Fruit fly (Drosophila melanogaster) whole organism, embryonic: ENCODE measurements around the gene cu.
A peak's percentile ranks its signal among the peaks of the same experiment; 100 is the strongest.

Experiments
- Ada2b ChIP-seq: fragments of 200-800 bp; sonication (Bioruptor generic); IDR thresholded peaks from 2 replicates; pipeline ENCODE4 v1.3.6; 2022; ENCODE audit warnings: missing biosample characterization, missing genetic modification characterization
- Asciz ChIP-seq: fragments of 200-800 bp; sonication (Bioruptor generic); optimal IDR thresholded peaks from 2 replicates; lab custom pipeline; 2017; ENCODE audit warnings: missing biosample characterization, mild to moderate bottlenecking, missing genetic modification characterization, missing genetic modification reagents
- B-H1 ChIP-seq: fragments of 200-800 bp; sonication (Bioruptor generic); IDR thresholded peaks from 3 replicates; pipeline ENCODE4 v1.3.6; 2022; ENCODE audit warnings: missing biosample characterization, missing genetic modification characterization
- Bdp1 ChIP-seq: fragments of 200-800 bp; sonication (Bioruptor generic); optimal IDR thresholded peaks from 3 replicates; lab custom pipeline; 2016; ENCODE audit warnings: missing biosample characterization, missing genetic modification characterization
- CG10366 ChIP-seq: fragments of 200-800 bp; sonication (Bioruptor generic); IDR thresholded peaks from 2 replicates; pipeline ENCODE4 v1.3.6; 2022; ENCODE audit warnings: missing biosample characterization, missing genetic modification characterization
- CG10431 ChIP-seq: fragments of 200-800 bp; sonication (Bioruptor generic); optimal IDR thresholded peaks from 3 replicates; lab custom pipeline; 2018; ENCODE audit warnings: missing biosample characterization, mild to moderate bottlenecking, missing genetic modification characterization
- CG10959 ChIP-seq: fragments of 200-800 bp; sonication (Bioruptor generic); IDR thresholded peaks from 2 replicates; pipeline ENCODE4 v1.3.6; 2022; ENCODE audit warnings: missing biosample characterization, missing genetic modification characterization
- CG11696 ChIP-seq: fragments of 200-800 bp; sonication (Bioruptor generic); IDR thresholded peaks from 2 replicates; pipeline ENCODE4 v1.3.6; 2022; ENCODE audit warnings: missing biosample characterization, missing genetic modification characterization
- CG13296 ChIP-seq: fragments of 200-800 bp; sonication (Bioruptor generic); optimal IDR thresholded peaks from 3 replicates; lab custom pipeline; 2018; ENCODE audit warnings: missing biosample characterization, mild to moderate bottlenecking, missing genetic modification characterization
- CG13424 ChIP-seq: fragments of 200-800 bp; sonication (Bioruptor generic); optimal IDR thresholded peaks from 2 replicates; lab custom pipeline; 2019; ENCODE audit warnings: missing biosample characterization, mild to moderate bottlenecking, missing genetic modification characterization, moderate library complexity
- CG13894 ChIP-seq: fragments of 200-800 bp; sonication (Bioruptor generic); optimal IDR thresholded peaks from 3 replicates; lab custom pipeline; 2018; ENCODE audit warnings: missing biosample characterization, mild to moderate bottlenecking, missing genetic modification characterization, moderate library complexity
- CG14710 ChIP-seq: fragments of 200-800 bp; sonication (Bioruptor generic); optimal IDR thresholded peaks from 3 replicates; lab custom pipeline; 2019; ENCODE audit warnings: missing biosample characterization, mild to moderate bottlenecking, missing genetic modification characterization, moderate library complexity
- CG15514 ChIP-seq: fragments of 200-800 bp; sonication (Bioruptor generic); optimal IDR thresholded peaks from 3 replicates; lab custom pipeline; 2017; ENCODE audit warnings: missing biosample characterization, missing genetic modification characterization, mild to moderate bottlenecking, moderate library complexity, missing genetic modification reagents
- CG17612 ChIP-seq: fragments of 200-800 bp; sonication (Bioruptor generic); IDR thresholded peaks from 2 replicates; pipeline ENCODE4 v1.3.6; 2022; ENCODE audit warnings: missing biosample characterization, missing genetic modification characterization
- CG18619 ChIP-seq: fragments of 200-800 bp; sonication (Bioruptor generic); optimal IDR thresholded peaks from 3 replicates; lab custom pipeline; 2017; ENCODE audit warnings: missing biosample characterization, mild to moderate bottlenecking, missing genetic modification characterization
- CG18764 ChIP-seq: fragments of 200-800 bp; sonication (Bioruptor generic); optimal IDR thresholded peaks from 3 replicates; lab custom pipeline; 2016; ENCODE audit warnings: missing biosample characterization, missing genetic modification characterization
- CG30020 ChIP-seq: fragments of 200-800 bp; optimal IDR thresholded peaks from 2 replicates; lab custom pipeline; 2019; ENCODE audit warnings: missing biosample characterization, mild to moderate bottlenecking, missing genetic modification characterization, moderate library complexity
- CG30403 ChIP-seq: fragments of 200-800 bp; sonication (Bioruptor generic); optimal IDR thresholded peaks from 3 replicates; lab custom pipeline; 2016; ENCODE audit warnings: missing biosample characterization, missing genetic modification characterization
- CG3065 ChIP-seq: fragments of 200-800 bp; sonication (Bioruptor generic); optimal IDR thresholded peaks from 2 replicates; lab custom pipeline; 2016; ENCODE audit warnings: missing biosample characterization, missing genetic modification characterization
- CG31365 ChIP-seq: fragments of 200-800 bp; sonication (Bioruptor generic); optimal IDR thresholded peaks from 2 replicates; lab custom pipeline; 2018; ENCODE audit warnings: missing biosample characterization, mild to moderate bottlenecking, missing genetic modification characterization
- CG32532 ChIP-seq: fragments of 200-800 bp; sonication (Bioruptor generic); IDR thresholded peaks from 2 replicates; pipeline ENCODE4 v1.3.6; 2022; ENCODE audit warnings: missing biosample characterization, missing genetic modification characterization
- CG34376 ChIP-seq: fragments of 200-800 bp; sonication (Bioruptor generic); optimal IDR thresholded peaks from 2 replicates; lab custom pipeline; 2018; ENCODE audit warnings: missing biosample characterization, mild to moderate bottlenecking, missing genetic modification characterization
- CG4282 ChIP-seq: fragments of 200-800 bp; sonication (Bioruptor generic); optimal IDR thresholded peaks from 2 replicates; lab custom pipeline; 2016; ENCODE audit warnings: missing biosample characterization, missing genetic modification characterization
- CG4854 ChIP-seq: fragments of 200-800 bp; sonication (Bioruptor generic); optimal IDR thresholded peaks from 2 replicates; lab custom pipeline; 2016; ENCODE audit warnings: missing biosample characterization, missing genetic modification characterization, inconsistent platforms
- CG5953 ChIP-seq: fragments of 200-800 bp; sonication (Bioruptor generic); IDR thresholded peaks from 2 replicates; pipeline ENCODE4 v1.3.6; 2022; ENCODE audit warnings: missing biosample characterization, missing genetic modification characterization
- CG8359 ChIP-seq: fragments of 200-800 bp; sonication (Bioruptor generic); optimal IDR thresholded peaks from 2 replicates; lab custom pipeline; 2017; ENCODE audit warnings: missing biosample characterization, mild to moderate bottlenecking, missing genetic modification characterization, borderline replicate concordance
- CG9215 ChIP-seq: fragments of 200-800 bp; sonication (Bioruptor generic); IDR thresholded peaks from 2 replicates; pipeline ENCODE4 v1.3.6; 2022; ENCODE audit warnings: missing biosample characterization, missing genetic modification characterization
- CG9817 ChIP-seq: fragments of 200-800 bp; sonication (Bioruptor generic); optimal IDR thresholded peaks from 2 replicates; lab custom pipeline; 2018; ENCODE audit warnings: missing biosample characterization, mild to moderate bottlenecking, missing genetic modification characterization, moderate library complexity
- CG9932 ChIP-seq: fragments of 200-800 bp; sonication (Bioruptor generic); IDR thresholded peaks from 2 replicates; pipeline ENCODE4 v1.3.6; 2022; ENCODE audit warnings: missing biosample characterization, missing genetic modification characterization
- Elba2 ChIP-seq: fragments of 200-800 bp; sonication (Bioruptor generic); optimal IDR thresholded peaks from 3 replicates; lab custom pipeline; 2016; ENCODE audit warnings: missing biosample characterization, missing genetic modification characterization
- Ets65A ChIP-seq: fragments of 200-800 bp; sonication (Bioruptor generic); peaks from one replicate; lab custom pipeline; 2016; ENCODE audit warnings: missing biosample characterization, missing genetic modification characterization
- GATAe ChIP-seq: fragments of 200-800 bp; sonication (Bioruptor generic); conservative IDR thresholded peaks from 2 replicates; pipeline ENCODE4 v1.3.6; 2022; ENCODE audit warnings: missing biosample characterization, missing genetic modification characterization
- Hand ChIP-seq: fragments of 200-800 bp; sonication (Bioruptor generic); optimal IDR thresholded peaks from 2 replicates; lab custom pipeline; 2017; ENCODE audit warnings: mild to moderate bottlenecking, missing biosample characterization, missing genetic modification reagents, missing genetic modification characterization
- NFAT ChIP-seq: fragments of 200-800 bp; sonication (Bioruptor generic); IDR thresholded peaks from 2 replicates; pipeline ENCODE4 v1.3.6; 2022; ENCODE audit warnings: missing biosample characterization, missing genetic modification characterization
- Xbp1 ChIP-seq: fragments of 200-800 bp; sonication (Bioruptor generic); optimal IDR thresholded peaks from 3 replicates; lab custom pipeline; 2016; ENCODE audit warnings: missing biosample characterization, mild to moderate bottlenecking, missing genetic modification characterization
- caup ChIP-seq: fragments of 200-800 bp; sonication (Bioruptor generic); optimal IDR thresholded peaks from 3 replicates; lab custom pipeline; 2017; ENCODE audit warnings: missing biosample characterization, mild to moderate bottlenecking, missing genetic modification characterization, moderate library complexity; ENCODE audit not compliant: severe bottlenecking
- crp ChIP-seq, 2 experiments: fragments of 200-800 bp; sonication (Bioruptor generic); optimal IDR thresholded peaks; 2 replicates in 1 of 2; 3 replicates in 1 of 2; lab custom pipeline; 2017; ENCODE audit warnings: missing biosample characterization in 2 of 2, missing genetic modification characterization in 2 of 2, mild to moderate bottlenecking in 1 of 2, moderate library complexity in 1 of 2
- cwo ChIP-seq: fragments of 200-800 bp; sonication (Bioruptor generic); optimal IDR thresholded peaks from 3 replicates; lab custom pipeline; 2017; ENCODE audit warnings: missing biosample characterization, missing genetic modification characterization, mild to moderate bottlenecking, moderate library complexity, missing genetic modification reagents
- da ChIP-seq: fragments of 200-800 bp; sonication (Bioruptor generic); optimal IDR thresholded peaks from 2 replicates; lab custom pipeline; 2016; ENCODE audit warnings: missing biosample characterization, missing genetic modification characterization
- danr ChIP-seq: fragments of 200-800 bp; sonication (Bioruptor generic); IDR thresholded peaks from 2 replicates; pipeline ENCODE4 v1.3.6; 2022; ENCODE audit warnings: missing biosample characterization, missing genetic modification characterization
- dm ChIP-seq: fragments of 200-800 bp; sonication (Bioruptor generic); optimal IDR thresholded peaks from 3 replicates; lab custom pipeline; 2016; ENCODE audit warnings: missing biosample characterization, missing genetic modification characterization
- emc ChIP-seq: fragments of 200-800 bp; sonication (Bioruptor generic); optimal IDR thresholded peaks from 2 replicates; lab custom pipeline; 2016; ENCODE audit warnings: missing biosample characterization, missing genetic modification characterization
- gcm2 ChIP-seq: fragments of 200-800 bp; sonication (Bioruptor generic); optimal IDR thresholded peaks from 2 replicates; lab custom pipeline; 2016; ENCODE audit warnings: missing biosample characterization, missing genetic modification characterization
- grn ChIP-seq: fragments of 200-800 bp; sonication (Bioruptor generic); optimal IDR thresholded peaks from 3 replicates; lab custom pipeline; 2017; ENCODE audit warnings: missing biosample characterization, missing genetic modification characterization
- gsb ChIP-seq: fragments of 200-800 bp; sonication (Bioruptor generic); IDR thresholded peaks from 2 replicates; pipeline ENCODE4 v1.3.6; 2022; ENCODE audit warnings: missing biosample characterization, missing genetic modification characterization
- h ChIP-seq: fragments of >200 bp; optimal IDR thresholded peaks from 2 replicates; lab custom pipeline; 2017
- lbe ChIP-seq: fragments of 200-800 bp; sonication (Bioruptor generic); optimal IDR thresholded peaks from 2 replicates; lab custom pipeline; 2016; ENCODE audit warnings: missing biosample characterization, mild to moderate bottlenecking, missing genetic modification characterization
- pfk ChIP-seq: fragments of 200-800 bp; sonication (Bioruptor generic); optimal IDR thresholded peaks from 2 replicates; lab custom pipeline; 2018; ENCODE audit warnings: missing biosample characterization, mild to moderate bottlenecking, missing genetic modification characterization, moderate library complexity
- psq ChIP-seq: fragments of 200-800 bp; sonication (Bioruptor generic); optimal IDR thresholded peaks from 2 replicates; lab custom pipeline; 2017; ENCODE audit warnings: missing biosample characterization, missing genetic modification characterization
- sqz ChIP-seq: fragments of 200-800 bp; sonication (Bioruptor generic); optimal IDR thresholded peaks from 3 replicates; lab custom pipeline; 2018; ENCODE audit warnings: missing biosample characterization, mild to moderate bottlenecking, missing genetic modification characterization
- ssp ChIP-seq: fragments of 200-800 bp; sonication (Bioruptor generic); IDR thresholded peaks from 2 replicates; pipeline ENCODE4 v1.3.6; 2022; ENCODE audit warnings: missing biosample characterization, missing genetic modification characterization
- tx ChIP-seq: fragments of 200-800 bp; sonication (Bioruptor generic); optimal IDR thresholded peaks from 2 replicates; lab custom pipeline; 2016; ENCODE audit warnings: missing biosample characterization, missing genetic modification characterization

Gene cu

DNA sequence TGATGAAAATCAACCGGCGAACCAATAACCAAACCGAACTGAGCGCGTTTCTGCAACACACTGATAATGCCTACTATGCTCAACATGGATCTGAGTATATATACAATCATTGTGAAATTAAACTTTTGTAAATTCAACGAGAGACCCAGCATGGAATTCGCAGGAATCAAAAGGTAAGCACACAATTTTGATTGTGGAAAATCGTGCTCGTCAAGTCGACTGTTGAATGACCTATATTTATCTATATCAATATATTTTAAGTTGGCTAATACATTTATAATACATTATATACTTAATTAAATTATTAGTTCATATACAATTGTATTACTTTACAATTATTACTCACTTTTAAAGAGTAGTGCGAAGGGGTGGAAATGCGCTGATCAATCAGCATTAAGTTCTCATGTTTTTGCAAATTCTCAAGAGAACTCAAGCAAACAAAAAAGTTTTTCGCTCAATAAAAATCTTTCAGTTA lies 43.6 kb upstream of the cu start, which contains the start of gene Ugt302K1 (continued):
- peak; percentile 1 for TF ChIP-seq caup
- TF ChIP-seq CG10431: no peak
- TF ChIP-seq CG4854: no peak
- TF ChIP-seq CG9215 (GFP tag; lab: Robert Waterston, UW): 0 out of 2 replicates have a peak, but pooled peaks have one; percentile 15
- no peak for TF ChIP-seq emc
- TF ChIP-seq Ets65A: no peak
- no peak for TF ChIP-seq Bdp1
- no peak for TF ChIP-seq CG17612 (GFP tag; lab: Robert Waterston, UW)
- TF ChIP-seq lbe: peak; percentile 58
- no peak for TF ChIP-seq CG4282 (GFP tag; lab: Kevin White, UChicago)
- TF ChIP-seq NFAT (GFP tag; lab: Robert Waterston, UW): peak; percentile 35; the same call in 1 of the 2 replicates
- no peak for TF ChIP-seq tx
- no peak for TF ChIP-seq CG13424 (tag; lab: Kevin White, UChicago)
- no peak for TF ChIP-seq CG10366 (GFP tag; lab: Robert Waterston, UW)
- no peak for TF ChIP-seq CG14710 (tag; lab: Kevin White, UChicago)
- no peak for TF ChIP-seq CG9817 (tag; lab: Kevin White, UChicago)
- no peak for TF ChIP-seq crp (GFP tag; optimal IDR thresholded peaks at IDR 0.05; lab: Kevin White, UChicago)
- no peak for TF ChIP-seq CG3065
- no peak for TF ChIP-seq gcm2 (GFP tag; lab: Kevin White, UChicago)
- peak; percentile 75 for TF ChIP-seq CG32532 (GFP tag; lab: Robert Waterston, UW)
- no peak for TF ChIP-seq Hand (GFP tag; lab: Kevin White, UChicago)
- no peak for TF ChIP-seq CG13894 (tag; lab: Kevin White, UChicago)
- no peak for TF ChIP-seq da (GFP tag; lab: Kevin White, UChicago)
- peak; percentile 6 for TF ChIP-seq CG15514
- no peak for TF ChIP-seq CG31365 (tag; lab: Kevin White, UChicago)
- peak; percentile 38; the same call in 1 of the 2 replicates for TF ChIP-seq Ada2b (GFP tag; lab: Robert Waterston, UW)
- no peak for TF ChIP-seq pfk (GFP tag; lab: Kevin White, UChicago)

- no peak for TF ChIP-seq ssp (GFP tag; lab: Robert Waterston, UW)
- no peak for TF ChIP-seq CG30403 (GFP tag; lab: Kevin White, UChicago)
- no peak for TF ChIP-seq CG11696
- TF ChIP-seq CG34376 (GFP tag; lab: Kevin White, UChicago): peak; percentile 38
- no peak for TF ChIP-seq NFAT (GFP tag; lab: Robert Waterston, UW)
- peak; percentile 59 for TF ChIP-seq grn (GFP tag; lab: Kevin White, UChicago)
- TF ChIP-seq CG8359 (GFP tag; lab: Kevin White, UChicago): no peak
- TF ChIP-seq psq (GFP tag; lab: Kevin White, UChicago): no peak
- no peak for TF ChIP-seq danr (GFP tag; lab: Robert Waterston, UW)
- peak; percentile 86 for TF ChIP-seq cwo
- TF ChIP-seq dm (GFP tag; lab: Kevin White, UChicago): no peak
- no peak for TF ChIP-seq CG30020 (tag; lab: Kevin White, UChicago)
- no peak for TF ChIP-seq CG5953 (GFP tag; lab: Robert Waterston, UW)
- TF ChIP-seq CG13296 (GFP tag; lab: Kevin White, UChicago): no peak
- no peak for TF ChIP-seq Elba2 (GFP tag; lab: Kevin White, UChicago)
- no peak for TF ChIP-seq CG9932 (GFP tag; lab: Robert Waterston, UW)
- no peak for TF ChIP-seq gsb (GFP tag; lab: Robert Waterston, UW)
- no peak for TF ChIP-seq CG18619 (GFP tag; lab: Kevin White, UChicago)
- no peak for TF ChIP-seq Xbp1 (GFP tag; lab: Kevin White, UChicago)
- no peak for TF ChIP-seq sqz
- no peak for TF ChIP-seq CG18764 (GFP tag; lab: Kevin White, UChicago)
- no peak for TF ChIP-seq Asciz (GFP tag; lab: Kevin White, UChicago)
- no peak for TF ChIP-seq B-H1 (GFP tag; lab: Robert Waterston, UW)
- TF ChIP-seq CG31365 (tag; lab: Kevin White, UChicago): no peak
- TF ChIP-seq CG10959 (GFP tag; lab: Robert Waterston, UW): no peak
- TF ChIP-seq CG14710 (tag; lab: Kevin White, UChicago): no peak
- TF ChIP-seq GATAe (GFP tag; lab: Robert Waterston, UW): peak; percentile 17; the same call in 1 of the 2 replicates
- TF ChIP-seq h (lab: Kevin White, UChicago): no peak
Measured at dm6 chr3R:11154576-11155113, 42.7 kb upstream of the cu start, which contains the start of gene Ugt302E1. Gene Ugt302E1 (plus strand): TSS chr3R:11154626.
